Fruit fly (Drosophila melanogaster): ENCODE data around the gene Muc18B.

- TF ChIP-seq pdm3 (GFP tag; optimal IDR thresholded peaks at IDR 0.05) (no peak), svp (GFP tag) (no peak), CG32006 (GFP tag; optimal IDR thresholded peaks at IDR 0.05) (no peak), dac (GFP tag; optimal IDR thresholded peaks at IDR 0.05) (no peak), CG15336 (GFP tag; IDR thresholded peaks at IDR 0.05) (peak; percentile 20; the same call in 1 of the 2 replicates), vri (GFP tag; optimal IDR thresholded peaks at IDR 0.05) (no peak), Smox (GFP tag; optimal IDR thresholded peaks at IDR 0.05) (no peak), topi (GFP tag; optimal IDR thresholded peaks at IDR 0.05) (no peak), Hr4 (GFP tag; optimal IDR thresholded peaks at IDR 0.05) (no peak), Ets21C (GFP tag; optimal IDR thresholded peaks at IDR 0.05) (no peak), esn (GFP tag; optimal IDR thresholded peaks at IDR 0.05) (no peak), CG6163 (GFP tag; IDR thresholded peaks at IDR 0.05) (no peak), Blimp-1 (GFP tag; optimal IDR thresholded peaks at IDR 0.05) (no peak)
Observed at dm6 chrX:19261071-19261470, 45.8 kb downstream of the Muc18B start, which contains the start of gene rictor.
